Worm (Caenorhabditis elegans) whole organism, L1 larva: Measurements from ENCODE around the gene nish-1.
A peak's percentile ranks its signal among the peaks of the same experiment; 100 is the strongest.

Source experiments
- C16A3.4 ChIP-seq: fragments of 150-350 bp; optimal IDR thresholded peaks from 2 replicates; lab custom pipeline; 2014; ENCODE audit warnings: missing biosample characterization, missing genetic modification characterization
- F16B12.6 ChIP-seq: fragments of 150-350 bp; optimal IDR thresholded peaks from 2 replicates; lab custom pipeline; 2014; ENCODE audit warnings: missing biosample characterization, missing genetic modification characterization
- Y116A8C.19 ChIP-seq: sonication (generic microtip); optimal IDR thresholded peaks from 2 replicates; lab custom pipeline; 2016; ENCODE audit warnings: missing compliant biosample characterization, missing genetic modification characterization, borderline replicate concordance
- aha-1 ChIP-seq: fragments of 150-350 bp; optimal IDR thresholded peaks from 2 replicates; lab custom pipeline; 2014; ENCODE audit warnings: missing biosample characterization, missing genetic modification characterization
- ama-1 ChIP-seq: fragments of 150-350 bp; optimal IDR thresholded peaks from 2 replicates; lab custom pipeline; 2014
- ceh-63 ChIP-seq: fragments of 200-800 bp; sonication (Bioruptor generic); optimal IDR thresholded peaks from 2 replicates; lab custom pipeline; 2018; ENCODE audit warnings: mild to moderate bottlenecking, missing genetic modification characterization, missing compliant biosample characterization
- ceh-8 ChIP-seq: fragments of 200-800 bp; sonication (Bioruptor generic); optimal IDR thresholded peaks from 2 replicates; lab custom pipeline; 2018; ENCODE audit warnings: mild to moderate bottlenecking, missing genetic modification characterization, moderate library complexity, missing compliant biosample characterization
- ceh-82 ChIP-seq, 3 experiments: fragments of 150-350 bp in 1 of 3; sonication (generic microtip) in 2 of 3; optimal IDR thresholded peaks; 2 replicates each; lab custom pipeline; 2014 to 2017; ENCODE audit warnings: missing biosample characterization in 3 of 3, missing genetic modification characterization in 3 of 3
- ceh-88 ChIP-seq: fragments of 200-800 bp; sonication (Bioruptor generic); IDR thresholded peaks from 2 replicates; pipeline ENCODE4 v1.3.6; 2022; ENCODE audit warnings: missing genetic modification characterization, missing compliant biosample characterization
- ces-1 ChIP-seq: fragments of 150-350 bp; optimal IDR thresholded peaks from 2 replicates; lab custom pipeline; 2014; ENCODE audit warnings: missing biosample characterization, missing genetic modification reagents, missing genetic modification characterization
- dpl-1 ChIP-seq, 3 experiments: fragments of 150-350 bp in 2 of 3; sonication (generic microtip) in 1 of 3; optimal IDR thresholded peaks; 2 replicates each; lab custom pipeline; 2014 to 2017; ENCODE audit warnings: missing biosample characterization in 3 of 3, missing genetic modification characterization in 3 of 3, missing genetic modification reagents in 3 of 3
- dsc-1 ChIP-seq: sonication (generic microtip); optimal IDR thresholded peaks from 2 replicates; lab custom pipeline; 2016; ENCODE audit warnings: mild to moderate bottlenecking, missing genetic modification characterization, missing compliant biosample characterization
- egl-13 ChIP-seq: sonication (generic microtip); optimal IDR thresholded peaks from 2 replicates; lab custom pipeline; 2016; ENCODE audit warnings: missing genotype, missing genetic modification reagents, missing genetic modification characterization, missing compliant biosample characterization
- egl-27 ChIP-seq, 2 experiments: fragments of 150-350 bp in 1 of 2; sonication (generic microtip); optimal IDR thresholded peaks; 3 replicates each; lab custom pipeline; 2017 to 2018; ENCODE audit warnings: missing biosample characterization in 2 of 2, missing genetic modification characterization in 2 of 2, missing genetic modification reagents in 2 of 2
- elt-2 ChIP-seq: sonication (generic microtip); optimal IDR thresholded peaks from 2 replicates; lab custom pipeline; 2016; ENCODE audit warnings: missing genetic modification characterization, mild to moderate bottlenecking, inconsistent platforms, missing compliant biosample characterization, missing genetic modification reagents
- ets-5 ChIP-seq: fragments of 200-800 bp; sonication (Bioruptor generic); IDR thresholded peaks from 2 replicates; pipeline ENCODE4 v1.3.6; 2022; ENCODE audit warnings: missing genetic modification characterization, missing compliant biosample characterization
- fkh-10 ChIP-seq: sonication (generic microtip); optimal IDR thresholded peaks from 2 replicates; lab custom pipeline; 2017; ENCODE audit warnings: missing biosample characterization, missing genetic modification reagents, missing genetic modification characterization
- fkh-4 ChIP-seq: sonication (generic microtip); optimal IDR thresholded peaks from 2 replicates; lab custom pipeline; 2016; ENCODE audit warnings: missing compliant biosample characterization, missing genetic modification characterization, borderline replicate concordance
- hlh-17 ChIP-seq: fragments of 200-800 bp; sonication (Bioruptor generic); optimal IDR thresholded peaks from 2 replicates; lab custom pipeline; 2018; ENCODE audit warnings: missing genetic modification characterization, mild to moderate bottlenecking, missing compliant biosample characterization, moderate library complexity, borderline replicate concordance
- hlh-4 ChIP-seq: sonication (generic microtip); optimal IDR thresholded peaks from 2 replicates; lab custom pipeline; 2016; ENCODE audit warnings: mild to moderate bottlenecking, missing genetic modification characterization, missing compliant biosample characterization
- irx-1 ChIP-seq: sonication (generic microtip); optimal IDR thresholded peaks from 2 replicates; lab custom pipeline; 2016; ENCODE audit warnings: missing genetic modification characterization, missing compliant biosample characterization
- lin-13 ChIP-seq: fragments of 150-350 bp; optimal IDR thresholded peaks from 2 replicates; lab custom pipeline; 2014; ENCODE audit warnings: missing biosample characterization, missing genetic modification reagents, missing genetic modification characterization
- lin-14 ChIP-seq: fragments of 200-800 bp; sonication (Bioruptor generic); optimal IDR thresholded peaks from 2 replicates; lab custom pipeline; 2018; ENCODE audit warnings: mild to moderate bottlenecking, missing genetic modification characterization, moderate library complexity, missing compliant biosample characterization
- lin-35 ChIP-seq, 2 experiments: fragments of 150-350 bp; optimal IDR thresholded peaks; 2 replicates each; lab custom pipeline; 2014; ENCODE audit warnings: missing biosample characterization in 2 of 2, missing genetic modification characterization in 2 of 2, missing genetic modification reagents in 2 of 2
- lin-39 ChIP-seq: fragments of 150-350 bp; optimal IDR thresholded peaks from 2 replicates; lab custom pipeline; 2014; ENCODE audit warnings: missing biosample characterization, missing genetic modification reagents, missing genetic modification characterization
- lir-3 ChIP-seq: sonication (generic microtip); optimal IDR thresholded peaks from 2 replicates; lab custom pipeline; 2016; ENCODE audit warnings: mild to moderate bottlenecking, missing genetic modification characterization, moderate library complexity, missing compliant biosample characterization; ENCODE audit not compliant: poor library complexity
- mab-9 ChIP-seq: fragments of 200-800 bp; sonication (Bioruptor generic); IDR thresholded peaks from 2 replicates; pipeline ENCODE4 v1.3.6; 2022; ENCODE audit warnings: missing genetic modification reagents, missing genetic modification characterization, missing compliant biosample characterization
- mdl-1 ChIP-seq, 2 experiments: fragments of 150-350 bp; optimal IDR thresholded peaks; 2 replicates each; lab custom pipeline; 2014 to 2017; ENCODE audit warnings: missing biosample characterization in 2 of 2, missing genetic modification characterization in 2 of 2, inconsistent platforms in 1 of 2
- nhr-11 ChIP-seq: fragments of 150-350 bp; optimal IDR thresholded peaks from 2 replicates; lab custom pipeline; 2014; ENCODE audit warnings: missing biosample characterization, missing genetic modification characterization
- nhr-28 ChIP-seq: fragments of 150-350 bp; optimal IDR thresholded peaks from 2 replicates; lab custom pipeline; 2014; ENCODE audit warnings: missing biosample characterization, missing genetic modification characterization
- nhr-47 ChIP-seq: sonication (generic microtip); optimal IDR thresholded peaks from 2 replicates; lab custom pipeline; 2016; ENCODE audit warnings: mild to moderate bottlenecking, missing genetic modification characterization, moderate library complexity, missing compliant biosample characterization
- nhr-77 ChIP-seq: fragments of 150-350 bp; optimal IDR thresholded peaks from 2 replicates; lab custom pipeline; 2014; ENCODE audit warnings: missing biosample characterization, missing genetic modification characterization
- nhr-84 ChIP-seq: sonication (generic microtip); optimal IDR thresholded peaks from 2 replicates; lab custom pipeline; 2017; ENCODE audit warnings: missing biosample characterization, missing genetic modification characterization
- nhr-85 ChIP-seq: sonication (generic microtip); peaks from one replicate; lab custom pipeline; 2016; ENCODE audit warnings: missing genetic modification characterization, inconsistent platforms, missing compliant biosample characterization
- pag-3 ChIP-seq: sonication (generic microtip); optimal IDR thresholded peaks from 2 replicates; lab custom pipeline; 2017; ENCODE audit warnings: missing genetic modification characterization, mild to moderate bottlenecking, missing compliant biosample characterization, antibody characterized with exemption, borderline replicate concordance; ENCODE audit not compliant: insufficient read depth
- pqm-1 ChIP-seq: sonication (generic microtip); optimal IDR thresholded peaks from 3 replicates; lab custom pipeline; 2017; ENCODE audit warnings: missing biosample characterization, missing genetic modification characterization
- rnt-1 ChIP-seq: sonication (generic microtip); optimal IDR thresholded peaks from 2 replicates; lab custom pipeline; 2016; ENCODE audit warnings: mild to moderate bottlenecking, missing genetic modification characterization, moderate library complexity, missing compliant biosample characterization
- snpc-4 ChIP-seq: fragments of 150-350 bp; optimal IDR thresholded peaks from 2 replicates; lab custom pipeline; 2014; ENCODE audit warnings: missing biosample characterization, missing genetic modification characterization
- snu-23 ChIP-seq: sonication (generic microtip); optimal IDR thresholded peaks from 2 replicates; lab custom pipeline; 2016; ENCODE audit warnings: missing genetic modification characterization, missing compliant biosample characterization
- sox-4 ChIP-seq: sonication (generic microtip); optimal IDR thresholded peaks from 2 replicates; lab custom pipeline; 2016; ENCODE audit warnings: missing genetic modification characterization, missing compliant biosample characterization
- sptf-1 ChIP-seq: fragments of 150-350 bp; optimal IDR thresholded peaks from 2 replicates; lab custom pipeline; 2014; ENCODE audit warnings: missing biosample characterization, missing genetic modification characterization
- swsn-7 ChIP-seq: sonication (generic microtip); optimal IDR thresholded peaks from 2 replicates; lab custom pipeline; 2016; ENCODE audit warnings: missing genetic modification characterization, missing compliant biosample characterization
- tbx-2 ChIP-seq: sonication (generic microtip); optimal IDR thresholded peaks from 2 replicates; lab custom pipeline; 2016; ENCODE audit warnings: missing genetic modification characterization, missing compliant biosample characterization
- unc-130 ChIP-seq: fragments of 150-350 bp; optimal IDR thresholded peaks from 2 replicates; lab custom pipeline; 2017; ENCODE audit warnings: missing biosample characterization, missing genetic modification characterization, inconsistent platforms
- unc-86 ChIP-seq: sonication (generic microtip); optimal IDR thresholded peaks from 2 replicates; lab custom pipeline; 2016; ENCODE audit warnings: missing genetic modification characterization, missing compliant biosample characterization
- zip-4 ChIP-seq: fragments of 200-800 bp; sonication (Bioruptor generic); optimal IDR thresholded peaks from 2 replicates; lab custom pipeline; 2018; ENCODE audit warnings: mild to moderate bottlenecking, missing genetic modification characterization, moderate library complexity, missing compliant biosample characterization
- ztf-11 ChIP-seq, 2 experiments: sonication (generic microtip); optimal IDR thresholded peaks; 2 replicates each; lab custom pipeline; 2016 to 2017; ENCODE audit warnings: missing genetic modification characterization in 2 of 2, missing biosample characterization in 1 of 2, missing compliant biosample characterization in 1 of 2
- ztf-4 ChIP-seq: fragments of 150-350 bp; optimal IDR thresholded peaks from 2 replicates; lab custom pipeline; 2014; ENCODE audit warnings: missing biosample characterization, missing genetic modification characterization

nish-1 gene

ce11 chrIV:10821672-10822304 is 42.3 kb upstream of the nish-1 start (continued):
- peak; percentile 68 for TF ChIP-seq lir-3 (tag; lab: Kevin White, UChicago)
- peak; percentile 39 to 55 (median 44) for TF ChIP-seq dpl-1 (GFP tag; optimal IDR thresholded peaks at IDR 0.05; lab: Kevin White, UChicago)
- TF ChIP-seq snu-23 (GFP tag; lab: Kevin White, UChicago), result peak; percentile 94
- no peak for TF ChIP-seq hlh-17
- TF ChIP-seq elt-2 (tag; lab: Kevin White, UChicago), result no peak
- no peak for TF ChIP-seq Y116A8C.19 (tag; lab: Kevin White, UChicago)
- peak; percentile 84 for TF ChIP-seq unc-86 (tag; lab: Kevin White, UChicago)
- peak; percentile 84 for TF ChIP-seq swsn-7 (tag; lab: Kevin White, UChicago)
- TF ChIP-seq fkh-10 (GFP tag; lab: Kevin White, UChicago), result peak; percentile 85
- TF ChIP-seq mdl-1 (tag; optimal IDR thresholded peaks at IDR 0.05; lab: Kevin White, UChicago), result peak in 1 of 2 experiments; percentile 84
- TF ChIP-seq egl-13, result peak; percentile 34
- peak; percentile 32 for TF ChIP-seq aha-1 (tag; lab: Kevin White, UChicago)
- peak; percentile 83 for TF ChIP-seq ztf-4
- peak; percentile 66 for TF ChIP-seq ceh-88 (GFP tag; lab: Robert Waterston, UW)
- TF ChIP-seq tbx-2 (tag; lab: Kevin White, UChicago), result peak; percentile 86
- TF ChIP-seq ama-1 (lab: Kevin White, UChicago), result no peak
- peak; percentile 79 for TF ChIP-seq unc-130 (tag; lab: Kevin White, UChicago)
- TF ChIP-seq ets-5, result no peak
- TF ChIP-seq lin-39, result no peak
- peak; percentile 64 for TF ChIP-seq irx-1 (tag; lab: Kevin White, UChicago)
- peak; percentile 92 for TF ChIP-seq nhr-85 (tag; lab: Kevin White, UChicago)
- TF ChIP-seq nhr-77 (tag; lab: Kevin White, UChicago), result peak; percentile 88
- no peak for TF ChIP-seq ces-1 (GFP tag; lab: Kevin White, UChicago)
- TF ChIP-seq nhr-28 (tag; lab: Kevin White, UChicago), result no peak
- TF ChIP-seq lin-14 (GFP tag; lab: Kevin White, UChicago), result peak; percentile 93
- TF ChIP-seq sptf-1 (tag; lab: Kevin White, UChicago), result no peak
- TF ChIP-seq mab-9 (GFP tag; lab: Robert Waterston, UW), result no peak
- TF ChIP-seq zip-4, result no peak
- TF ChIP-seq egl-27 (tag; optimal IDR thresholded peaks at IDR 0.05; lab: Kevin White, UChicago), result peak; percentile 24 to 53
- TF ChIP-seq ztf-11 (tag; optimal IDR thresholded peaks at IDR 0.05; lab: Kevin White, UChicago), result peak in 1 of 2 experiments; percentile 32
- TF ChIP-seq ceh-82 (tag; optimal IDR thresholded peaks at IDR 0.05; lab: Kevin White, UChicago), result peak; percentile 58 to 83 (median 75)
- no peak for TF ChIP-seq sox-4 (tag; lab: Kevin White, UChicago)
- TF ChIP-seq nhr-47, result peak; percentile 84
- peak; percentile 78 for TF ChIP-seq rnt-1 (tag; lab: Kevin White, UChicago)
- TF ChIP-seq C16A3.4 (tag; lab: Kevin White, UChicago), result peak; percentile 94
- peak; percentile 83 for TF ChIP-seq lin-13
- no peak for TF ChIP-seq pag-3
- no peak for TF ChIP-seq pqm-1
- peak; percentile 52 for TF ChIP-seq snpc-4 (tag; lab: Kevin White, UChicago)
- peak; percentile 16 for TF ChIP-seq dsc-1 (tag; lab: Kevin White, UChicago)
- TF ChIP-seq ceh-63 (GFP tag; lab: Kevin White, UChicago), result no peak
- TF ChIP-seq nhr-84 (tag; lab: Kevin White, UChicago), result no peak
- no peak for TF ChIP-seq hlh-4 (tag; lab: Kevin White, UChicago)
- TF ChIP-seq lin-35 (GFP tag; optimal IDR thresholded peaks at IDR 0.05; lab: Kevin White, UChicago), result peak; percentile 75 to 84
- peak; percentile 12 for TF ChIP-seq nhr-11 (tag; lab: Kevin White, UChicago)
- no peak for TF ChIP-seq fkh-4 (tag; lab: Kevin White, UChicago)
- TF ChIP-seq F16B12.6 (tag; lab: Kevin White, UChicago), result peak; percentile 25
- TF ChIP-seq ceh-8, result peak; percentile 41
